Worm (Caenorhabditis elegans) whole organism, young adult: ENCODE data around the gene C13C4.8.

ENCODE experiments used
- B0035.1 ChIP-seq: sonication (generic microtip); optimal IDR thresholded peaks from 2 replicates; lab custom pipeline; 2016; ENCODE audit warnings: missing genetic modification characterization, mild to moderate bottlenecking, missing compliant biosample characterization, missing genotype, missing genetic modification reagents
- dpl-1 ChIP-seq: fragments of 150-350 bp; optimal IDR thresholded peaks from 2 replicates; lab custom pipeline; 2014; ENCODE audit warnings: missing biosample characterization, missing genetic modification reagents, missing genetic modification characterization
- hrde-1 ChIP-seq: sonication (generic microtip); optimal IDR thresholded peaks from 2 replicates; lab custom pipeline; 2016; ENCODE audit warnings: missing genetic modification characterization, mild to moderate bottlenecking, missing compliant biosample characterization, moderate library complexity, missing genotype, missing genetic modification reagents, borderline replicate concordance
- lin-35 ChIP-seq, 3 experiments: fragments of 150-350 bp in 2 of 3; sonication (generic microtip) in 1 of 3; optimal IDR thresholded peaks; 2 replicates each; lab custom pipeline; 2014 to 2018; ENCODE audit warnings: missing biosample characterization in 3 of 3, missing genetic modification characterization in 3 of 3, missing genetic modification reagents in 3 of 3
- madf-8 ChIP-seq: fragments of 200-800 bp; sonication (Bioruptor generic); conservative IDR thresholded peaks from 2 replicates; pipeline ENCODE4 v1.3.6; 2022; ENCODE audit warnings: missing genetic modification reagents, missing genetic modification characterization, missing compliant biosample characterization
- nfyb-1 ChIP-seq: fragments of 200-800 bp; sonication (Bioruptor generic); IDR thresholded peaks from 2 replicates; pipeline ENCODE4 v1.3.6; 2022; ENCODE audit warnings: missing genetic modification reagents, missing genetic modification characterization, missing compliant biosample characterization
- snpc-4 ChIP-seq, 5 experiments: fragments of 150-350 bp in 1 of 5; sonication (generic microtip) in 4 of 5; optimal IDR thresholded peaks; 2 replicates each; lab custom pipeline; 2014 to 2018; ENCODE audit warnings: missing genetic modification characterization in 5 of 5, missing biosample characterization in 3 of 5, antibody characterized with exemption in 2 of 5, mild to moderate bottlenecking in 2 of 5, missing compliant biosample characterization in 2 of 5, missing genotype in 2 of 5, moderate library complexity in 2 of 5, missing genetic modification reagents in 1 of 5
- unc-130 ChIP-seq: sonication (generic microtip); optimal IDR thresholded peaks from 2 replicates; lab custom pipeline; 2016; ENCODE audit warnings: missing genetic modification reagents, missing genetic modification characterization, missing compliant biosample characterization
- unc-62 ChIP-seq: fragments of 150-350 bp; optimal IDR thresholded peaks from 2 replicates; lab custom pipeline; 2014; ENCODE audit warnings: missing biosample characterization, missing genetic modification reagents, missing genetic modification characterization
- ztf-22 ChIP-seq: fragments of 200-800 bp; sonication (Bioruptor generic); optimal IDR thresholded peaks from 2 replicates; lab custom pipeline; 2018; ENCODE audit warnings: mild to moderate bottlenecking, missing genetic modification characterization, moderate library complexity, missing compliant biosample characterization
- ztf-28 ChIP-seq: fragments of 200-800 bp; sonication (Bioruptor generic); IDR thresholded peaks from 2 replicates; pipeline ENCODE4 v1.3.6; 2022; ENCODE audit warnings: missing genetic modification reagents, missing genetic modification characterization, missing compliant biosample characterization

DNA sequence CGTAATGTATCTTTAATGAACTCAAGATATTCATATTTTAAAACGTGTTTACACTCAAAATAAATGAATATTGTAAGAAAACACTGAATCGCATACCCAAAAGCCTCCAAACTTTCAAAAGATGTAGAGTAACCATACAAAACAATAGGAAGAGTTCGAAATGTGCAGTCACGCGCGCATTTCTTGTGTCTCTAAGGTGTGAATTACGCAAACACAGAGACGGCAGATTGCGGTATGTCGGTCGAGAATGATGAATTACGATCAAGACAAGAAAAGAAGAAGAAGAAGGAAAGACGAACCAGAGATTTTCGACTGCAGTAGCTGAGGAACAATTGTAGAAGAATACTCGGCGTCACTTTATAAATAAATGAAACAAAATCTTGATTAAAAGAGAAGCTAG, 6.4 kb upstream of the C13C4.8 start, which contains the start of gene lhpp-1:
- no peak for TF ChIP-seq ztf-22 (GFP tag; lab: Kevin White, UChicago)
- no peak for TF ChIP-seq unc-130
- no peak for TF ChIP-seq nfyb-1
- TF ChIP-seq unc-62, result no peak
- no peak for TF ChIP-seq ztf-28 (GFP tag; lab: Robert Waterston, UW)
- no peak for TF ChIP-seq snpc-4 (GFP tag; optimal IDR thresholded peaks at IDR 0.05; lab: Kevin White, UChicago)
- TF ChIP-seq snpc-4 (tag; optimal IDR thresholded peaks at IDR 0.05; lab: Kevin White, UChicago), result no peak
- no peak for TF ChIP-seq hrde-1 (tag; lab: Kevin White, UChicago)
- TF ChIP-seq B0035.1, result no peak
- TF ChIP-seq madf-8 (GFP tag; lab: Robert Waterston, UW), result no peak
- TF ChIP-seq lin-35 (GFP tag; optimal IDR thresholded peaks at IDR 0.05; lab: Kevin White, UChicago), result no peak
- TF ChIP-seq dpl-1 (GFP tag; lab: Kevin White, UChicago), result no peak
